Worm (Caenorhabditis elegans) whole organism, L2 larva: Measurements from ENCODE around the gene nhr-164.

Experiments
- F13H6.1 ChIP-seq: sonication (generic microtip); optimal IDR thresholded peaks from 2 replicates; lab custom pipeline; 2016; ENCODE audit warnings: missing genetic modification characterization, missing compliant biosample characterization
- R02D3.7 ChIP-seq: fragments of 150-350 bp; optimal IDR thresholded peaks from 2 replicates; lab custom pipeline; 2014; ENCODE audit warnings: missing biosample characterization, missing genetic modification characterization
- Y55F3AM.14 ChIP-seq: fragments of 200-800 bp; sonication (Bioruptor generic); optimal IDR thresholded peaks from 2 replicates; lab custom pipeline; 2018; ENCODE audit warnings: mild to moderate bottlenecking, missing genetic modification characterization, missing compliant biosample characterization
- ZK546.5 ChIP-seq: sonication (generic microtip); optimal IDR thresholded peaks from 2 replicates; lab custom pipeline; 2017; ENCODE audit warnings: missing biosample characterization, missing genetic modification characterization
- alr-1 ChIP-seq: fragments of 150-350 bp; optimal IDR thresholded peaks from 2 replicates; lab custom pipeline; 2014; ENCODE audit warnings: missing biosample characterization, missing genetic modification characterization
- aly-2 ChIP-seq: fragments of 150-350 bp; optimal IDR thresholded peaks from 2 replicates; lab custom pipeline; 2014; ENCODE audit warnings: missing biosample characterization, missing genetic modification characterization
- ama-1 ChIP-seq: fragments of 150-350 bp; optimal IDR thresholded peaks from 2 replicates; lab custom pipeline; 2018; ENCODE audit warnings: inconsistent platforms
- blmp-1 ChIP-seq: sonication (generic microtip); optimal IDR thresholded peaks from 2 replicates; lab custom pipeline; 2017; ENCODE audit warnings: missing genetic modification characterization, mild to moderate bottlenecking, missing compliant biosample characterization, antibody characterized with exemption, moderate library complexity; ENCODE audit not compliant: insufficient read depth
- ceh-16 ChIP-seq: fragments of 150-350 bp; optimal IDR thresholded peaks from 2 replicates; lab custom pipeline; 2014; ENCODE audit warnings: missing biosample characterization, missing genetic modification characterization
- ceh-82 ChIP-seq: fragments of 150-350 bp; optimal IDR thresholded peaks from 2 replicates; lab custom pipeline; 2014; ENCODE audit warnings: missing biosample characterization, missing genetic modification characterization
- crh-2 ChIP-seq: sonication (generic microtip); optimal IDR thresholded peaks from 2 replicates; lab custom pipeline; 2017; ENCODE audit warnings: missing biosample characterization, missing genetic modification characterization
- dmd-4 ChIP-seq: sonication (generic microtip); optimal IDR thresholded peaks from 2 replicates; lab custom pipeline; 2017; ENCODE audit warnings: missing biosample characterization, missing genetic modification characterization
- egl-27 ChIP-seq: sonication (generic microtip); optimal IDR thresholded peaks from 3 replicates; lab custom pipeline; 2017; ENCODE audit warnings: missing biosample characterization, missing genetic modification reagents, missing genetic modification characterization
- elt-1 ChIP-seq: fragments of 150-350 bp; optimal IDR thresholded peaks from 2 replicates; lab custom pipeline; 2014; ENCODE audit warnings: missing biosample characterization, missing genetic modification characterization
- elt-3 ChIP-seq: sonication (generic microtip); optimal IDR thresholded peaks from 2 replicates; lab custom pipeline; 2017; ENCODE audit warnings: missing biosample characterization, missing genetic modification characterization
- fos-1 ChIP-seq: fragments of 150-350 bp; optimal IDR thresholded peaks from 2 replicates; lab custom pipeline; 2014; ENCODE audit warnings: missing biosample characterization, missing genetic modification characterization
- gmeb-1 ChIP-seq: fragments of 150-350 bp; optimal IDR thresholded peaks from 2 replicates; lab custom pipeline; 2014; ENCODE audit warnings: missing biosample characterization, missing genetic modification characterization
- lin-11 ChIP-seq: fragments of 150-350 bp; sonication (generic microtip); optimal IDR thresholded peaks from 2 replicates; lab custom pipeline; 2014; ENCODE audit warnings: missing biosample characterization, missing genetic modification characterization, inconsistent platforms, mixed read lengths
- lin-13 ChIP-seq: fragments of 150-350 bp; optimal IDR thresholded peaks from 2 replicates; lab custom pipeline; 2014; ENCODE audit warnings: missing biosample characterization, missing genetic modification reagents, missing genetic modification characterization
- lin-39 ChIP-seq: fragments of 150-350 bp; optimal IDR thresholded peaks from 2 replicates; lab custom pipeline; 2014; ENCODE audit warnings: missing biosample characterization, missing genetic modification reagents, missing genetic modification characterization
- lsy-2 ChIP-seq, 2 experiments: fragments of 150-350 bp in 1 of 2; sonication (generic microtip) in 1 of 2; optimal IDR thresholded peaks; 2 replicates each; lab custom pipeline; 2014 to 2017; ENCODE audit warnings: missing biosample characterization in 2 of 2, missing genetic modification characterization in 2 of 2
- mdl-1 ChIP-seq, 2 experiments: fragments of 150-350 bp in 1 of 2; sonication (generic microtip) in 1 of 2; optimal IDR thresholded peaks; 2 replicates each; lab custom pipeline; 2017; ENCODE audit warnings: missing biosample characterization in 2 of 2, missing genetic modification characterization in 2 of 2
- nhr-10 ChIP-seq: sonication (generic microtip); optimal IDR thresholded peaks from 2 replicates; lab custom pipeline; 2017; ENCODE audit warnings: missing biosample characterization, missing genetic modification characterization
- nhr-129 ChIP-seq: fragments of 150-350 bp; optimal IDR thresholded peaks from 2 replicates; lab custom pipeline; 2014; ENCODE audit warnings: missing biosample characterization, missing genetic modification characterization
- nhr-21 ChIP-seq: fragments of 150-350 bp; optimal IDR thresholded peaks from 2 replicates; lab custom pipeline; 2014; ENCODE audit warnings: missing biosample characterization, missing genetic modification characterization
- nhr-23 ChIP-seq: fragments of 150-350 bp; optimal IDR thresholded peaks from 2 replicates; lab custom pipeline; 2014; ENCODE audit warnings: missing biosample characterization, missing genetic modification reagents, missing genetic modification characterization
- nhr-237 ChIP-seq: fragments of 150-350 bp; optimal IDR thresholded peaks from 2 replicates; lab custom pipeline; 2014; ENCODE audit warnings: missing biosample characterization, missing genetic modification characterization
- nhr-25 ChIP-seq: fragments of 150-350 bp; sonication (generic microtip); optimal IDR thresholded peaks from 3 replicates; lab custom pipeline; 2014; ENCODE audit warnings: missing biosample characterization, missing genetic modification characterization
- nhr-6 ChIP-seq: fragments of 150-350 bp; optimal IDR thresholded peaks from 2 replicates; lab custom pipeline; 2014; ENCODE audit warnings: missing biosample characterization, missing genetic modification characterization
- nhr-77 ChIP-seq: fragments of 150-350 bp; optimal IDR thresholded peaks from 2 replicates; lab custom pipeline; 2014; ENCODE audit warnings: missing biosample characterization, missing genetic modification characterization
- sem-4 ChIP-seq: fragments of 150-350 bp; optimal IDR thresholded peaks from 2 replicates; lab custom pipeline; 2014; ENCODE audit warnings: missing biosample characterization, missing genetic modification reagents, missing genetic modification characterization
- skn-1 ChIP-seq: sonication (generic microtip); optimal IDR thresholded peaks from 2 replicates; lab custom pipeline; 2017; ENCODE audit warnings: missing biosample characterization, missing genetic modification characterization
- sma-9 ChIP-seq, 2 experiments: fragments of 150-350 bp in 1 of 2; sonication (generic microtip) in 1 of 2; optimal IDR thresholded peaks; 2 replicates each; lab custom pipeline; 2014 to 2016; ENCODE audit warnings: missing genetic modification characterization in 2 of 2, mild to moderate bottlenecking in 1 of 2, missing biosample characterization in 1 of 2, missing compliant biosample characterization in 1 of 2, missing genetic modification reagents in 1 of 2, moderate library complexity in 1 of 2
- snpc-4 ChIP-seq: fragments of 150-350 bp; optimal IDR thresholded peaks from 2 replicates; lab custom pipeline; 2014; ENCODE audit warnings: missing biosample characterization, missing genetic modification characterization
- unc-39 ChIP-seq: fragments of 150-350 bp; optimal IDR thresholded peaks from 2 replicates; lab custom pipeline; 2014; ENCODE audit warnings: missing biosample characterization, missing genetic modification characterization
- unc-62 ChIP-seq: fragments of 150-350 bp; optimal IDR thresholded peaks from 2 replicates; lab custom pipeline; 2014; ENCODE audit warnings: missing biosample characterization, missing genetic modification reagents, missing genetic modification characterization
- ztf-4 ChIP-seq: fragments of 150-350 bp; optimal IDR thresholded peaks from 2 replicates; lab custom pipeline; 2014; ENCODE audit warnings: missing biosample characterization, missing genetic modification characterization

The nhr-164 gene

DNA sequence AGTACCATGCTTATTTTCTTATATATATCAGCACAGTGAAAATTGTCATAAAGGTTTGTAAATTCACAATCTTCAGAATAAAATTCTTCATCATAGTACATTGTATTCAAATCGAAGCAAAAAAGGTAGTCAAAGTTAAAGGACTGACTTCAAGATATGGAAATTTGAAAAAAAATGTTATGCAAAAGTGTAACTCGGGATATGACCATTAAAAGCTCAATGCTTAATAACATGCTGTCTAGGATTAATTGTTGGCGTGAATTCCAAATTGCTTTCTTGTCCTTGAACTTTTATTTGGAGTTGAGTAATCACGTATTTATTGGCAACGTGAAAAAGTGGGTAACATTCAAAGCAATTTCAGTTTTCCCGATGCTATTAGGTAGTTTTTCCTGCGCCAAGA, 39.2 kb upstream of the nhr-164 start, which contains the start of gene srw-16:
Gene srw-16 (minus strand): TSS at position 101 of the 400 bp plus-strand sequence.
- TF ChIP-seq alr-1 (no peak), aly-2 (tag; lab: Kevin White, UChicago) (no peak), ceh-82 (no peak), crh-2 (tag; lab: Kevin White, UChicago) (no peak), blmp-1 (tag; lab: Kevin White, UChicago) (no peak), ZK546.5 (no peak), sma-9 (GFP tag; optimal IDR thresholded peaks at IDR 0.05; lab: Kevin White, UChicago) (no peak), sma-9 (tag; optimal IDR thresholded peaks at IDR 0.05; lab: Kevin White, UChicago) (no peak), lin-11 (tag; lab: Kevin White, UChicago) (no peak), unc-62 (GFP tag; lab: Kevin White, UChicago) (no peak)
- TF ChIP-seq, all 48 proteins: peak for 0

DNA sequence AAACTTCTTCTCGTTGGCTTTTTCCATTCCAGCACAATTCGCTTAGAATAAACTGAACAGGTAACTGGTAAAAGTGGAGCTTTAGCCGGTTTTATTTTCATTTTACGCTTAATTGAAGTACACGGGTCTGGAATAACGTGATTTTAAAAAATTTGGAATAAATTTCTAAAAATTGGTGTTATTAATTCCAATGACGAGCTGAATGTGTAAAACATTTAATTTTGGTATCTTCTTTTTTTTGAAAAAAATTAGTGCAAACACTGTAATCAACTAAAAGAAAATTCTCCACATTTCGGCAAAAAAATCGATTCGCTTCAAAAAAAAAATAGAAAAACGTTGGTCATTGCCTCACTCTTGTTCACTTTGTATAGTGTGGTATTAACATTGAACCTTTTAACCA, 36.7 kb upstream of the nhr-164 start, which contains the start of gene T10H4.4:
Gene T10H4.4 (minus strand): TSS at position 101 of the 400 bp plus-strand sequence.
- TF ChIP-seq egl-27 (tag; lab: Kevin White, UChicago) (no peak), nhr-25 (tag; lab: Kevin White, UChicago) (no peak), snpc-4 (tag; lab: Kevin White, UChicago) (no peak), ceh-16 (tag; lab: Kevin White, UChicago) (no peak), aly-2 (tag; lab: Kevin White, UChicago) (no peak), elt-3 (no peak), sma-9 (GFP tag; optimal IDR thresholded peaks at IDR 0.05; lab: Kevin White, UChicago) (no peak), sma-9 (tag; optimal IDR thresholded peaks at IDR 0.05; lab: Kevin White, UChicago) (no peak)
- TF ChIP-seq, all 48 proteins: peak for 0

DNA sequence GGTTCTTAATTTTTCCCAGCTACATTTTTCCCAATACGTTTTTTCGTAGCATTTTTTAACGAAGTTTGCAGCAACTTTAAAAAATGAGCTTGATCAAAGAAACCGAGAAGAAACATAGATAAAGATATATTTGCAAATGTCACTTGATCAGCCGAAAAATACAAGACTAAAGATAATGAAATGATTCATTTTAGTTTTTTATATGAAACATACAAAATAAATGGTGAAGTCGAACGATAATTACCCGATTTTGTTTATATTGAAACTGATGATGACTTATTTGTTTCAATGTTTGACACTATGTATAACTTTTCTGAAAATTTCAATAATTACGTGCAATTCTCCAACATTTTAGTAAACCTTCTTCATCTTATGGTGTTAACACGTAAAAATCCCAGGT, 32.7 kb upstream of the nhr-164 start, which contains the start of gene srw-22:
Gene srw-22 (plus strand): TSS at position 301 of the 400 bp plus-strand sequence.
- TF ChIP-seq blmp-1 (tag; lab: Kevin White, UChicago) (no peak), ceh-16 (tag; lab: Kevin White, UChicago) (no peak), egl-27 (tag; lab: Kevin White, UChicago) (no peak), gmeb-1 (no peak), F13H6.1 (tag; lab: Kevin White, UChicago) (no peak), lin-13 (no peak), alr-1 (no peak), skn-1 (tag; lab: Kevin White, UChicago) (no peak), ama-1 (no peak), nhr-6 (tag; lab: Kevin White, UChicago) (no peak), sem-4 (no peak), nhr-23 (tag; lab: Kevin White, UChicago) (no peak), dmd-4 (no peak), crh-2 (tag; lab: Kevin White, UChicago) (no peak), nhr-21 (no peak), snpc-4 (tag; lab: Kevin White, UChicago) (no peak), elt-3 (no peak), elt-1 (tag; lab: Kevin White, UChicago) (no peak), nhr-129 (no peak)

DNA sequence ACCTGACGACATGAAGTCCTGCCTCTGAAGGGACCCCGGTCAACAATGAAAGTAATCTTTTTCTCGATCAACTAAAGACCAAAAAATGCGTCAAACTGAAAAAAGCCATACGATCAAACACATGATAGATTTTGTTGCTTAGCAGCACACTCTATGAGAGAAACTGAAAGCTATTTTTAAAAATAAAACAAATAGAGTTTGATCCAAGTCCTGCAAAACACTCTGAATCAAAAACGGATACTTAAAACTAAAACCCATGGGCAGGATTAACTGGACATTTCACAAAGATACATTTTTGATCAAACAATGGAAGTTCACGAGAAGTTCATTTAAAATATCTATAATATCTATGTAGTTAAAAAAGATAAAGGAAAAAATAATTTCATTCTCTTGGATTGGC, 31.8 kb upstream of the nhr-164 start, which contains the start of gene T10H4.13:
Gene T10H4.13 (minus strand): TSS at position 101 of the 400 bp plus-strand sequence.
- TF ChIP-seq nhr-77 (tag; lab: Kevin White, UChicago) (no peak), ztf-4 (no peak), mdl-1 (tag; optimal IDR thresholded peaks at IDR 0.05; lab: Kevin White, UChicago) (no peak), skn-1 (tag; lab: Kevin White, UChicago) (no peak), R02D3.7 (tag; lab: Kevin White, UChicago) (no peak), unc-39 (tag; lab: Kevin White, UChicago) (no peak), unc-62 (GFP tag; lab: Kevin White, UChicago) (no peak), ZK546.5 (no peak), ceh-82 (no peak), nhr-237 (no peak), Y55F3AM.14 (no peak), lsy-2 (tag; optimal IDR thresholded peaks at IDR 0.05; lab: Kevin White, UChicago) (no peak), elt-1 (tag; lab: Kevin White, UChicago) (no peak), snpc-4 (tag; lab: Kevin White, UChicago) (no peak), nhr-23 (tag; lab: Kevin White, UChicago) (no peak)

DNA sequence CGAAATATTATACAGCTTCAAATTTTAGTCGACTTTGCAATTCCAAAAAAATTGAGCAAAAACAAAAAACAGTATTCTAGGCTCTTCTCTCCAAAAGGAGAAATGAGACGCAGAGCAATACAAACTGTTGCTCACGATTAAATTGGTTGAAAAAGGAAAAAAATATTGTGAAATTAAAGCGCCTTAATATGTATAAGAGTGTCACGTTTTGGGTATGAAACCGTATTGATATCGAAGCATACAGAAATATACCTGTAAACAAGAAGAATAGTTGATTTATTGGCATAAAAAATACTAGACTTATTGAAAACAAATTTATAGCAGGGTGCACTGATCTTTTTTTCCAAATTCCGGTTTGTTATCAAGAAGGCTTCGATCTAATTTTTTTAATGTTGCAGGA, 30.3 kb upstream of the nhr-164 start, which contains the start of gene M01B2.13:
Gene M01B2.13 (minus strand): TSS at position 101 of the 400 bp plus-strand sequence.
- TF ChIP-seq ceh-82 (no peak), fos-1 (tag; lab: Kevin White, UChicago) (no peak), lin-39 (tag; lab: Kevin White, UChicago) (no peak), nhr-77 (tag; lab: Kevin White, UChicago) (no peak), ztf-4 (no peak), nhr-10 (tag; lab: Kevin White, UChicago) (no peak), nhr-129 (no peak), gmeb-1 (no peak)
- TF ChIP-seq, all 48 proteins: peak for 0
